Worm (Caenorhabditis elegans): ENCODE data around the gene srj-19.

The srj-19 gene

ce11 chrV:2589834-2590233 is 19.3 kb upstream of the srj-19 start:
- TF ChIP-seq unc-130 (tag; optimal IDR thresholded peaks at IDR 0.05) (no peak), zip-4 (GFP tag; optimal IDR thresholded peaks at IDR 0.05) (no peak), ceh-82 (tag; optimal IDR thresholded peaks at IDR 0.05) (no peak), lin-39 (tag; optimal IDR thresholded peaks at IDR 0.05) (no peak), pqm-1 (tag; optimal IDR thresholded peaks at IDR 0.05) (no peak), lin-14 (GFP tag; optimal IDR thresholded peaks at IDR 0.05) (no peak), elt-3 (tag; optimal IDR thresholded peaks at IDR 0.05) (no peak), lsy-2 (tag; optimal IDR thresholded peaks at IDR 0.05) (no peak), unc-98 (GFP tag; IDR thresholded peaks at IDR 0.05) (no peak), nhr-19 (GFP tag; conservative IDR thresholded peaks at IDR 0.05) (no peak), ceh-90 (tag; optimal IDR thresholded peaks at IDR 0.05) (no peak), tbx-2 (tag; optimal IDR thresholded peaks at IDR 0.05) (no peak), swsn-7 (tag; optimal IDR thresholded peaks at IDR 0.05) (no peak), mab-9 (GFP tag; IDR thresholded peaks at IDR 0.05) (no peak), nhr-84 (tag; optimal IDR thresholded peaks at IDR 0.05) (no peak), ceh-88 (GFP tag; IDR thresholded peaks at IDR 0.05) (no peak), nhr-76 (tag; optimal IDR thresholded peaks at IDR 0.05) (no peak), efl-1 (optimal IDR thresholded peaks at IDR 0.05) (no peak), efl-1 (GFP tag; optimal IDR thresholded peaks at IDR 0.05 in 1 of 2) (no peak)

ce11 chrV:2585727-2586126 is 15.2 kb upstream of the srj-19 start, which contains the start of gene C29G2.6:
Gene C29G2.6 (minus strand): TSS chrV:2585908.
- TF ChIP-seq ces-1 (GFP tag; optimal IDR thresholded peaks at IDR 0.05) (no peak), elt-2 (tag; optimal IDR thresholded peaks at IDR 0.05) (peak; percentile 54)

- TF ChIP-seq nhr-237 (tag; optimal IDR thresholded peaks at IDR 0.05): no peak
- no peak for TF ChIP-seq aha-1 (tag; optimal IDR thresholded peaks at IDR 0.05)
- no peak for TF ChIP-seq mef-2 (tag; optimal IDR thresholded peaks at IDR 0.05)
Measured at ce11 chrV:2580598-2580997, 10.1 kb upstream of the srj-19 start, which contains the start of gene C29G2.3. Gene C29G2.3 (plus strand): TSS chrV:2580898.

ce11 chrV:2577603-2578002 is 7.1 kb upstream of the srj-19 start, which contains the start of gene srt-4:
Gene srt-4 (plus strand): TSS chrV:2577903.
- TF ChIP-seq vab-15 (tag; optimal IDR thresholded peaks at IDR 0.05) (no peak), hpl-2 (GFP tag; optimal IDR thresholded peaks at IDR 0.05) (no peak)

- no peak for TF ChIP-seq unc-62 (GFP tag; optimal IDR thresholded peaks at IDR 0.05)
Measured at ce11 chrV:2575716-2576115, 5.2 kb upstream of the srj-19 start.

ce11 chrV:2573881-2574280 is 3.3 kb upstream of the srj-19 start, which contains the start of gene nhr-290:
Gene nhr-290 (plus strand): TSS chrV:2574181.
- TF ChIP-seq isw-1 (GFP tag; IDR thresholded peaks at IDR 0.05) (no peak), ceh-8 (GFP tag; optimal IDR thresholded peaks at IDR 0.05) (no peak), elt-2 (tag; optimal IDR thresholded peaks at IDR 0.05) (no peak), ztf-11 (tag; optimal IDR thresholded peaks at IDR 0.05) (no peak), nhr-76 (tag; optimal IDR thresholded peaks at IDR 0.05) (no peak), nhr-84 (tag; optimal IDR thresholded peaks at IDR 0.05) (no peak), skn-1 (tag; optimal IDR thresholded peaks at IDR 0.05) (no peak), nhr-47 (tag; optimal IDR thresholded peaks at IDR 0.05) (no peak)

- TF ChIP-seq ets-5 (GFP tag; IDR thresholded peaks at IDR 0.05) (no peak), unc-98 (GFP tag; IDR thresholded peaks at IDR 0.05) (no peak)
Measured at ce11 chrV:2573108-2573507, 2.6 kb upstream of the srj-19 start, which contains the start of gene srj-20. Gene srj-20 (minus strand): TSS chrV:2573208.

All from whole organism, L1 larva.